Fruit fly (Drosophila melanogaster) whole organism, embryonic: ENCODE measurements around the gene CG46439.
A peak's percentile ranks its signal among the peaks of the same experiment; 100 is the strongest.

ENCODE experiments used
- Antp ChIP-seq: fragments of 200-800 bp; sonication (Bioruptor generic); optimal IDR thresholded peaks from 3 replicates; lab custom pipeline; 2016; ENCODE audit warnings: missing biosample characterization, missing genetic modification characterization
- CG10209 ChIP-seq: fragments of 200-800 bp; sonication (Bioruptor generic); optimal IDR thresholded peaks from 3 replicates; lab custom pipeline; 2017; ENCODE audit warnings: missing biosample characterization, mild to moderate bottlenecking, missing genetic modification characterization, missing genetic modification reagents
- CG10366 ChIP-seq: fragments of 200-800 bp; sonication (Bioruptor generic); IDR thresholded peaks from 2 replicates; pipeline ENCODE4 v1.3.6; 2022; ENCODE audit warnings: missing biosample characterization, missing genetic modification characterization
- CG14050 ChIP-seq: fragments of 200-800 bp; sonication (Bioruptor generic); IDR thresholded peaks from 3 replicates; pipeline ENCODE4 v1.3.6; 2022; ENCODE audit warnings: missing biosample characterization, missing genetic modification characterization
- CG14965 ChIP-seq: fragments of 200-800 bp; sonication (Bioruptor generic); optimal IDR thresholded peaks from 2 replicates; lab custom pipeline; 2016; ENCODE audit warnings: missing biosample characterization, missing genetic modification characterization, borderline replicate concordance
- CG15073 ChIP-seq: fragments of 200-800 bp; sonication (Bioruptor generic); optimal IDR thresholded peaks from 2 replicates; lab custom pipeline; 2016; ENCODE audit warnings: missing biosample characterization, missing genetic modification characterization
- CG16863 ChIP-seq: fragments of 200-800 bp; sonication (Bioruptor generic); optimal IDR thresholded peaks from 3 replicates; lab custom pipeline; 2016; ENCODE audit warnings: missing biosample characterization, missing genetic modification characterization
- CG17612 ChIP-seq: fragments of 200-800 bp; sonication (Bioruptor generic); IDR thresholded peaks from 2 replicates; pipeline ENCODE4 v1.3.6; 2022; ENCODE audit warnings: missing biosample characterization, missing genetic modification characterization
- CG4282 ChIP-seq: fragments of 200-800 bp; sonication (Bioruptor generic); optimal IDR thresholded peaks from 2 replicates; lab custom pipeline; 2016; ENCODE audit warnings: missing biosample characterization, missing genetic modification characterization
- CG4404 ChIP-seq: fragments of 200-800 bp; sonication (Bioruptor generic); IDR thresholded peaks from 2 replicates; pipeline ENCODE4 v1.3.6; 2022; ENCODE audit warnings: missing biosample characterization, missing genetic modification characterization
- CG6689 ChIP-seq: fragments of 200-800 bp; sonication (Bioruptor generic); IDR thresholded peaks from 2 replicates; pipeline ENCODE4 v1.3.6; 2022; ENCODE audit warnings: missing biosample characterization, missing genetic modification characterization
- CG6854 ChIP-seq: fragments of 200-800 bp; sonication (Bioruptor generic); optimal IDR thresholded peaks from 3 replicates; lab custom pipeline; 2017; ENCODE audit warnings: missing biosample characterization, mild to moderate bottlenecking, missing genetic modification characterization
- CG7372 ChIP-seq: fragments of 200-800 bp; sonication (Bioruptor generic); IDR thresholded peaks from 2 replicates; pipeline ENCODE4 v1.3.6; 2022; ENCODE audit warnings: missing biosample characterization, missing genetic modification characterization
- CG7839 ChIP-seq: fragments of 200-800 bp; sonication (Bioruptor generic); optimal IDR thresholded peaks from 3 replicates; lab custom pipeline; 2018; ENCODE audit warnings: missing biosample characterization, mild to moderate bottlenecking, missing genetic modification characterization, moderate library complexity
- CG7987 ChIP-seq: fragments of 200-800 bp; sonication (Bioruptor generic); optimal IDR thresholded peaks from 2 replicates; lab custom pipeline; 2018; ENCODE audit warnings: missing biosample characterization, mild to moderate bottlenecking, missing genetic modification characterization, moderate library complexity
- CG8290 ChIP-seq, 3 experiments: fragments of 200-800 bp; sonication (Bioruptor generic); optimal IDR thresholded peaks; 2 replicates each; lab custom pipeline; 2016 to 2019; ENCODE audit warnings: missing biosample characterization in 3 of 3, missing genetic modification characterization in 3 of 3, mild to moderate bottlenecking in 2 of 3, moderate library complexity in 1 of 3
- CG8924 ChIP-seq: fragments of 200-800 bp; optimal IDR thresholded peaks from 3 replicates; lab custom pipeline; 2019; ENCODE audit warnings: missing biosample characterization, mild to moderate bottlenecking, missing genetic modification characterization, moderate library complexity
- Deaf1 ChIP-seq: fragments of 200-800 bp; optimal IDR thresholded peaks from 3 replicates; lab custom pipeline; 2019; ENCODE audit warnings: missing biosample characterization, mild to moderate bottlenecking, missing genetic modification characterization, moderate library complexity
- Dip3 ChIP-seq: fragments of 200-800 bp; sonication (Bioruptor generic); optimal IDR thresholded peaks from 3 replicates; lab custom pipeline; 2016; ENCODE audit warnings: missing biosample characterization, missing genetic modification characterization
- H15 ChIP-seq: fragments of 200-800 bp; sonication (Bioruptor generic); IDR thresholded peaks from 3 replicates; pipeline ENCODE4 v1.3.6; 2022; ENCODE audit warnings: missing biosample characterization, missing genetic modification characterization
- Jarid2 ChIP-seq: fragments of 200-800 bp; sonication (Bioruptor generic); optimal IDR thresholded peaks from 3 replicates; lab custom pipeline; 2017; ENCODE audit warnings: mild to moderate bottlenecking, missing biosample characterization, missing genetic modification reagents, missing genetic modification characterization
- Lhr ChIP-seq: fragments of 200-800 bp; sonication (Bioruptor generic); optimal IDR thresholded peaks from 3 replicates; lab custom pipeline; 2017; ENCODE audit warnings: mild to moderate bottlenecking, missing biosample characterization, missing genetic modification reagents, missing genetic modification characterization
- NC2α ChIP-seq: fragments of 200-800 bp; sonication (Bioruptor generic); optimal IDR thresholded peaks from 2 replicates; lab custom pipeline; 2016; ENCODE audit warnings: missing biosample characterization, missing genetic modification characterization
- NFAT ChIP-seq: fragments of 200-800 bp; sonication (Bioruptor generic); IDR thresholded peaks from 2 replicates; pipeline ENCODE4 v1.3.6; 2022; ENCODE audit warnings: missing biosample characterization, missing genetic modification characterization
- Nf-YC ChIP-seq: fragments of 200-800 bp; optimal IDR thresholded peaks from 3 replicates; lab custom pipeline; 2019; ENCODE audit warnings: missing biosample characterization, mild to moderate bottlenecking, missing genetic modification characterization, moderate library complexity
- Rfx ChIP-seq: fragments of 200-800 bp; sonication (Bioruptor generic); IDR thresholded peaks from 2 replicates; pipeline ENCODE4 v1.3.6; 2022; ENCODE audit warnings: missing biosample characterization, missing genetic modification characterization
- Tbp ChIP-seq: fragments of >200 bp; optimal IDR thresholded peaks from 2 replicates; lab custom pipeline; 2018; ENCODE audit warnings: missing biosample characterization, missing genetic modification characterization
- Vsx1 ChIP-seq: fragments of 200-800 bp; sonication (Bioruptor generic); optimal IDR thresholded peaks from 2 replicates; lab custom pipeline; 2017; ENCODE audit warnings: missing biosample characterization, mild to moderate bottlenecking, missing genetic modification characterization, missing genetic modification reagents
- YL-1 ChIP-seq: fragments of 200-800 bp; sonication (Bioruptor generic); optimal IDR thresholded peaks from 3 replicates; lab custom pipeline; 2017; ENCODE audit warnings: missing biosample characterization, mild to moderate bottlenecking, missing genetic modification characterization
- al ChIP-seq: fragments of 200-800 bp; sonication (Bioruptor generic); IDR thresholded peaks from 2 replicates; pipeline ENCODE4 v1.3.6; 2022; ENCODE audit warnings: missing biosample characterization, missing genetic modification characterization
- amos ChIP-seq: fragments of 200-800 bp; sonication (Bioruptor generic); IDR thresholded peaks from 2 replicates; pipeline ENCODE4 v1.3.6; 2022; ENCODE audit warnings: missing biosample characterization, missing genetic modification characterization; ENCODE audit not compliant: partially characterized antibody
- cas ChIP-seq: fragments of 200-800 bp; sonication (Bioruptor generic); IDR thresholded peaks from 2 replicates; pipeline ENCODE4 v1.3.6; 2022; ENCODE audit warnings: missing biosample characterization, missing genetic modification characterization
- chinmo ChIP-seq: fragments of 200-800 bp; sonication (Bioruptor generic); IDR thresholded peaks from 4 replicates; pipeline ENCODE4 v1.3.6; 2022; ENCODE audit warnings: missing biosample characterization, missing genetic modification characterization; ENCODE audit not compliant: partially characterized antibody
- corto ChIP-seq: fragments of 200-800 bp; sonication (Bioruptor generic); optimal IDR thresholded peaks from 2 replicates; lab custom pipeline; 2016; ENCODE audit warnings: missing biosample characterization, mild to moderate bottlenecking, missing genetic modification characterization, moderate library complexity
- fd102C ChIP-seq: fragments of 200-800 bp; sonication (Bioruptor generic); optimal IDR thresholded peaks from 2 replicates; lab custom pipeline; 2018; ENCODE audit warnings: missing biosample characterization, mild to moderate bottlenecking, missing genetic modification characterization, moderate library complexity
- gce ChIP-seq: fragments of 200-800 bp; sonication (Bioruptor generic); IDR thresholded peaks from 3 replicates; pipeline ENCODE4 v1.3.6; 2022; ENCODE audit warnings: missing biosample characterization, missing genetic modification characterization
- gt ChIP-seq: fragments of 200-800 bp; sonication (Bioruptor generic); IDR thresholded peaks from 2 replicates; pipeline ENCODE4 v1.3.6; 2022; ENCODE audit warnings: missing biosample characterization, missing genetic modification characterization
- hbn ChIP-seq: fragments of 200-800 bp; sonication (Bioruptor generic); IDR thresholded peaks from 2 replicates; pipeline ENCODE4 v1.3.6; 2022; ENCODE audit warnings: missing biosample characterization, missing genetic modification characterization; ENCODE audit not compliant: partially characterized antibody
- jigr1 ChIP-seq: fragments of 200-800 bp; sonication (Bioruptor generic); IDR thresholded peaks from 3 replicates; pipeline ENCODE4 v1.3.6; 2022; ENCODE audit warnings: missing biosample characterization, missing genetic modification characterization
- kah ChIP-seq: fragments of 200-800 bp; sonication (Bioruptor generic); optimal IDR thresholded peaks from 2 replicates; lab custom pipeline; 2018; ENCODE audit warnings: missing biosample characterization, mild to moderate bottlenecking, missing genetic modification characterization
- maf-S ChIP-seq: fragments of 200-800 bp; sonication (Bioruptor generic); optimal IDR thresholded peaks from 2 replicates; lab custom pipeline; 2016; ENCODE audit warnings: missing biosample characterization, missing genetic modification characterization
- sc ChIP-seq, 3 experiments: fragments of >200 bp in 2 of 3; fragments of 200-800 bp in 1 of 3; sonication (Bioruptor generic) in 1 of 3; optimal IDR thresholded peaks; 2 replicates in 2 of 3; 3 replicates in 1 of 3; lab custom pipeline; 2017; ENCODE audit warnings: mild to moderate bottlenecking in 1 of 3, missing biosample characterization in 1 of 3, missing genetic modification characterization in 1 of 3, missing genetic modification reagents in 1 of 3
- shn ChIP-seq: fragments of 200-800 bp; sonication (Bioruptor generic); optimal IDR thresholded peaks from 3 replicates; lab custom pipeline; 2016; ENCODE audit warnings: missing biosample characterization, missing genetic modification characterization
- sim ChIP-seq: fragments of 200-800 bp; sonication (Bioruptor generic); IDR thresholded peaks from 2 replicates; pipeline ENCODE4 v1.3.6; 2022; ENCODE audit warnings: missing biosample characterization, missing genetic modification characterization
- stc ChIP-seq: fragments of 200-800 bp; sonication (Bioruptor generic); IDR thresholded peaks from 2 replicates; pipeline ENCODE4 v1.3.6; 2022; ENCODE audit warnings: missing biosample characterization, missing genetic modification characterization
- unc-4 ChIP-seq: fragments of 200-800 bp; sonication (Bioruptor generic); IDR thresholded peaks from 2 replicates; pipeline ENCODE4 v1.3.6; 2022; ENCODE audit warnings: missing biosample characterization, missing genetic modification characterization; ENCODE audit not compliant: partially characterized antibody
- wdn ChIP-seq: fragments of 200-800 bp; sonication (Bioruptor generic); IDR thresholded peaks from 2 replicates; pipeline ENCODE4 v1.3.6; 2022; ENCODE audit warnings: missing biosample characterization, missing genetic modification characterization
- zfh2 ChIP-seq: fragments of 200-800 bp; sonication (Bioruptor generic); optimal IDR thresholded peaks from 2 replicates; lab custom pipeline; 2016; ENCODE audit warnings: missing biosample characterization, missing genetic modification characterization

Gene CG46439

DNA sequence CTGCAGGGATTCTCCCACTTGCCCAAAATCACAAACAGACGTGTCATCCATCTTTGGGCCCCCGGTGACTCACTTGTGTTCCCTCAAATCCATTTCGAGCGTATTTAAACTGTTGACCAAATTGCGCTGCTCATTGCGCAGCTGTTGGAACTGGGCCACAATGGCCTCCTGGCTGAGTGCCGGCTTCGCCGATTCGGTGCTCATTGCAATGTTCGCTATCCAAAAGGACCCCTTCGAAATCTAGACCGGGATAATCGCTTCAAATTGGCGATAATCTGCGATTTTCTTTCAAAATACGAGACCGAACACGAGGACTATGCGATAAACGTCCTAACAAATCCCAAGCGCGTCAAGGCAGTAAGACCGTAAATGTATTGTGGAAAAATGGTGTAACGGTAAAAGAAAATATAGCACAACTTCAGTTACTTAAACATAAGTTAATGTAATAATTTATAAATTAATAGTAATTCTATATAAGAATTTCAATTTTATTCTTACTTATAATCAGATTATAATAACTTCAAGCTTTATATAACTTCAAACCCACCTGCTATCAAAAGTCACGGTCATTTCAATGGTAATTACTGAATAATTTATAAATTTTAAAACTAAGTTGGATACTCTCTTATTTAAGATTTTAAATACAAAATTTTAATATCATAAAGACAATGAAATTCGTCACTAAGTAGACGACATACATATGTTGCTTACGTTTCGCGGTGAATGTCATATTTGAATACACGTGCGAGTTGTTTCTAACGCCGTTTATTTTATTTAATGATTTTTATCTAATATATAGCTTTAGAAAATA is 21.8 kb downstream of the CG46439 start, which contains the start of the genes Pfdn2 and Noc1 (continued):
- no peak for TF ChIP-seq NC2α (GFP tag; lab: Kevin White, UChicago)
- no peak for TF ChIP-seq Nf-YC (tag; lab: Kevin White, UChicago)
- no peak for TF ChIP-seq sc (optimal IDR thresholded peaks at IDR 0.05; lab: Kevin White, UChicago)
- TF ChIP-seq sc (GFP tag; optimal IDR thresholded peaks at IDR 0.05; lab: Kevin White, UChicago): no peak
- TF ChIP-seq CG4404 (GFP tag; lab: Robert Waterston, UW): 0 out of 2 replicates have a peak, but pooled peaks have one; percentile 29
- TF ChIP-seq Jarid2 (GFP tag; lab: Kevin White, UChicago): no peak
- no peak for TF ChIP-seq gce (GFP tag; lab: Robert Waterston, UW)
- no peak for TF ChIP-seq CG14965 (GFP tag; lab: Kevin White, UChicago)
- TF ChIP-seq maf-S (GFP tag; lab: Kevin White, UChicago): no peak
- TF ChIP-seq kah: no peak
- TF ChIP-seq unc-4 (GFP tag; lab: Robert Waterston, UW): no peak
- no peak for TF ChIP-seq CG14050 (GFP tag; lab: Robert Waterston, UW)
- no peak for TF ChIP-seq NFAT
- no peak for TF ChIP-seq shn
- 0 out of 2 replicates have a peak, but pooled peaks have one; percentile 30 for TF ChIP-seq hbn (GFP tag; lab: Robert Waterston, UW)
- no peak for TF ChIP-seq fd102C (GFP tag; lab: Kevin White, UChicago)
- no peak for TF ChIP-seq sim (GFP tag; lab: Robert Waterston, UW)
- peak; percentile 33 for TF ChIP-seq YL-1
- no peak for TF ChIP-seq CG4282 (GFP tag; lab: Kevin White, UChicago)
- TF ChIP-seq wdn (GFP tag; lab: Robert Waterston, UW): peak; percentile 39; the same call in 1 of the 2 replicates
- no peak for TF ChIP-seq Tbp (GFP tag; lab: Kevin White, UChicago)
- TF ChIP-seq CG7372: no peak
- TF ChIP-seq Vsx1 (GFP tag; lab: Kevin White, UChicago): no peak
- no peak for TF ChIP-seq CG17612 (GFP tag; lab: Robert Waterston, UW)
- no peak for TF ChIP-seq Antp (GFP tag; lab: Kevin White, UChicago)
- no peak for TF ChIP-seq CG7987 (GFP tag; lab: Kevin White, UChicago)
- TF ChIP-seq H15 (GFP tag; lab: Robert Waterston, UW): no peak
- no peak for TF ChIP-seq Dip3 (GFP tag; lab: Kevin White, UChicago)
- TF ChIP-seq CG6689 (GFP tag; lab: Robert Waterston, UW): peak; percentile 36; the same call in 1 of the 2 replicates
- TF ChIP-seq Lhr (GFP tag; lab: Kevin White, UChicago): no peak
- no peak for TF ChIP-seq CG7839 (tag; lab: Kevin White, UChicago)
- TF ChIP-seq zfh2: peak; percentile 27
- no peak for TF ChIP-seq amos (GFP tag; lab: Robert Waterston, UW)
- TF ChIP-seq gt (GFP tag; lab: Robert Waterston, UW): no peak
- 0 out of 3 replicates have a peak, but pooled peaks have one; percentile 27 for TF ChIP-seq jigr1 (GFP tag; lab: Robert Waterston, UW)
- peak; percentile 50 for TF ChIP-seq CG10209 (GFP tag; lab: Kevin White, UChicago)
- no peak for TF ChIP-seq corto
- TF ChIP-seq stc (GFP tag; lab: Robert Waterston, UW): 0 out of 2 replicates have a peak, but pooled peaks have one; percentile 25
- no peak for TF ChIP-seq CG15073 (GFP tag; lab: Kevin White, UChicago)
- TF ChIP-seq al (GFP tag; lab: Robert Waterston, UW): peak; percentile 60; the same call in 1 of the 2 replicates
- TF ChIP-seq Rfx: peak; percentile 70
- TF ChIP-seq CG6854: no peak
- peak; percentile 50 for TF ChIP-seq CG8924 (tag; lab: Kevin White, UChicago)
- TF ChIP-seq cas (GFP tag; lab: Robert Waterston, UW): 0 out of 2 replicates have a peak, but pooled peaks have one; percentile 7
- TF ChIP-seq chinmo (GFP tag; lab: Robert Waterston, UW): no peak
- TF ChIP-seq CG8290 (GFP tag; optimal IDR thresholded peaks at IDR 0.05; lab: Kevin White, UChicago): peak; percentile 57
- TF ChIP-seq CG8290 (tag; optimal IDR thresholded peaks at IDR 0.05; lab: Kevin White, UChicago): no peak
- TF ChIP-seq Deaf1 (tag; lab: Kevin White, UChicago): no peak
- TF ChIP-seq CG16863 (GFP tag; lab: Kevin White, UChicago): no peak
- TF ChIP-seq CG10366 (GFP tag; lab: Robert Waterston, UW): peak; percentile 50; the same call in 1 of the 2 replicates
